Worm (Caenorhabditis elegans): ENCODE measurements around the gene cdgs-1.

cdgs-1 gene

DNA sequence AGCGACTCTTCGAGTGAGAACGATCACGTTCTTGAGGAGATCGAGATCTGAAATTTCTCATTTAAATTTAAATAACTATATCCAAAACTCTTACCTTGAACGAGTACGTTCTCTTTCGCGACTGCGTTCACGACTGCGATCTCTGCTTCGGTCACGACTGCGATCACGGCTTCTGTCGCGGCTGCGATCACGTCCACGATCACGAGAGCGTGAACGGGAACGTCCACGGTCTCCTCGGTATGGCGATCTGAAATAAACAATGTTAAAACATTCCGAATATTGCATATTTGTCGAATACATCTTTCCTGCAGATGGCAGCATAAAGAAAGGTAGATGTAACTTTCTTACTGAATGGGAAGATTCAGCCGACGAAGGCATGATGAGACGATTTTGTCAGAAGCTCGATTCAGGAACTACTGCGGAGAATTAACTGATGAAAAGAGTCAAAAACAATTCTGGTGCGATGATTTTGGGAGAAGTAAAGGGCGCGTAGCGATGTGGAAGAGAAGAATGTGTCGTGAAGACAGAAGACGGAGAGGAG is 25.3 kb downstream of the cdgs-1 start:
- TF ChIP-seq elt-2 (tag; optimal IDR thresholded peaks at IDR 0.05) (no peak), sdc-2 (tag; optimal IDR thresholded peaks at IDR 0.05) (no peak), fkh-10 (GFP tag; optimal IDR thresholded peaks at IDR 0.05) (no peak), hlh-6 (tag; optimal IDR thresholded peaks at IDR 0.05) (peak; percentile 10)

DNA sequence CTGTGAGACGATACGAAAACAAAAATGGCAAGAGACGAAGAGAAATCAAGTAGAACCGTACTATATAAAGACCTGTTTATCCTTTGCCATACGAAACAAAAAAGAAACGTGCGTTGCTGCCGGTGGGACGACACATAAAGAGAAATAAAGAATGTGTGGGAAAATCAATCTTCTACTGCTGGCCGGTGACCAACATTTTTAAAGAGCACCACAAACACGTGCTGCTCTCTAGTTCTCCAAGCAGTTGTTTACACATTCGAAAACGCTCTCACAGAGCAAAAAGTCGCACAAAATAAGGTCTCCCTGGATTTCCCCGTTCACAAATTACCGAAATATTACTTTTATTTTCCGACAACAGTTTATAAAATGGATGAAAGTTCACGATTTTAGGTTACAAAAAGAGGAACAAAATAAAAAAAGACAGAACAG is 26.0 kb downstream of the cdgs-1 start, which contains the start of gene imp-3:
Gene imp-3 (minus strand): TSS at position 93 of the 429 bp plus-strand sequence.
- no peak for TF ChIP-seq tbx-2 (tag; optimal IDR thresholded peaks at IDR 0.05)
- peak; percentile 12 for TF ChIP-seq hlh-30 (tag; optimal IDR thresholded peaks at IDR 0.05; ENCODE audit: insufficient read depth)
- no peak for TF ChIP-seq ets-4 (tag; optimal IDR thresholded peaks at IDR 0.05)
- TF ChIP-seq odd-2 (tag; optimal IDR thresholded peaks at IDR 0.05) = no peak
- TF ChIP-seq lin-11 (tag; optimal IDR thresholded peaks at IDR 0.05) = peak; percentile 5
- TF ChIP-seq ceh-48 (tag; optimal IDR thresholded peaks at IDR 0.05) = peak; percentile 22
- no peak for TF ChIP-seq C08G9.2 (tag; optimal IDR thresholded peaks at IDR 0.05)
- peak; percentile 54 for TF ChIP-seq ama-1 (optimal IDR thresholded peaks at IDR 0.05)
- TF ChIP-seq unc-86 (tag; optimal IDR thresholded peaks at IDR 0.05) = no peak
- peak; percentile 1 for TF ChIP-seq ceh-34 (tag; optimal IDR thresholded peaks at IDR 0.05)

DNA sequence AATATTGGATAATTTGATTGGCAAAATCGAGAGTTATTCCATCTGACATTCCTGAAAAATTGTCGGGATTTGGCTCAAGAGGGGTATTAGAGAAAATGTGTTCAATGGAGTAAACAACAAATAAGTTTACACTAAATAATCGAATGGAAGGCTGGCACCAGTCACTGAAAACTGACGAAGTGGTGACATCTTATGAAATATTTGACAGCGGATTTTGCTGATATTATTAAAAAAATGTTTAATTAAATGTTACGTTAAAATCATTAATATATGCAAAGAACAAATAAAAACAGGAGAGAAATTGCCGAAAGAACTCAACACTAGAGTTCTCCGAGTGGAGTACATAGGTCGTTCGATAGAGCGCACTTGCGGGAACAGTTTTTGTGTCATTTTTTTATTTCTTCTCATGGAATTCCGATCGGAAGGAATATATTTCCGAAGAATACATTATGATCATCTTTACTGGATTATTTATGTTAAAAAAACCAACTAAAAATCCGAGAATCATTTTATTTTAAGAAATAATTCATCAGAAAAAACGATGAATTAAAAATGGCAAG is 29.9 kb downstream of the cdgs-1 start, which contains the start of gene tag-322:
Gene tag-322 (minus strand): TSS at position 51 of the 560 bp plus-strand sequence.
- TF ChIP-seq unc-55 (GFP tag; optimal IDR thresholded peaks at IDR 0.05) (peak; percentile 1), K09A11.1 (tag; optimal IDR thresholded peaks at IDR 0.05; ENCODE audit: insufficient read depth) (no peak), nfya-1 (tag; optimal IDR thresholded peaks at IDR 0.05) (peak; percentile 31), elt-4 (tag; optimal IDR thresholded peaks at IDR 0.05) (no peak), pros-1 (tag; optimal IDR thresholded peaks at IDR 0.05) (no peak), hlh-15 (tag; optimal IDR thresholded peaks at IDR 0.05) (no peak), ceh-2 (tag; optimal IDR thresholded peaks at IDR 0.05) (no peak), pax-1 (tag; optimal IDR thresholded peaks at IDR 0.05) (no peak)

DNA sequence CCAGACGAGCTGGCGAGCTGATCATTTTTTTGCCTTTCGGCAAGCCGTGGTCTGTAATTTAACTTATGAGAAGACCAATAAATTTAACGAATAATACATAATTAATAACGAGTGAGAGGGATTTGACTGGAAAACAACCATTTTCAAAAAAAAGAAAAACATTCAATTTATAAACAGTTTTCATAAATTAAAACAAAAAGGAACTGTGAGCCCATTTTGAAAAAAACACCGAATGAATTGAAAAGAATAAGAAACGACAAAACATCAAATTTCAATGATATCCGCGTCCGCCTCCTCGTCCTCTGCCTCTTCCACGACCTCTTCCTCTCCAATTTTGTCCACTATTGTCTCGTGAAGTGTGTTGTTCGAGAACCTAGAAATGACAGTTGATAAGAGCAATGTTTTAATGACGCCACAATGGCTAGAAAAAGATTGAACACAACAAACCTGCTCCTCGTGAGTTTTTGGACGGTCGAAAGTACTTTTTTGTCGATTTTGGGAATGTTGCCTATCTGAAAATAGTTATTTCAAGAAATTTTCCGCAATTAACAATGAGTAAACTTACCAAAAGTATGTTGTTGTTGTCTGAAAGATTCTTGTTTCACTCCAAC is 31.6 kb downstream of the cdgs-1 start, which contains the start of gene tag-321:
Gene tag-321 (minus strand): TSS at position 51 of the 611 bp plus-strand sequence.
- TF ChIP-seq unc-86 (tag; optimal IDR thresholded peaks at IDR 0.05) (no peak), C38D4.7 (GFP tag; optimal IDR thresholded peaks at IDR 0.05) (no peak), hlh-15 (tag; optimal IDR thresholded peaks at IDR 0.05) (no peak), unc-55 (GFP tag; optimal IDR thresholded peaks at IDR 0.05) (no peak), dve-1 (tag; optimal IDR thresholded peaks at IDR 0.05) (no peak), syd-9 (tag; optimal IDR thresholded peaks at IDR 0.05) (no peak), ahr-1 (tag; optimal IDR thresholded peaks at IDR 0.05) (no peak), lim-6 (tag; optimal IDR thresholded peaks at IDR 0.05) (no peak), nfya-1 (tag; optimal IDR thresholded peaks at IDR 0.05) (no peak), ceh-34 (tag; optimal IDR thresholded peaks at IDR 0.05) (no peak), sdc-2 (tag; optimal IDR thresholded peaks at IDR 0.05) (no peak), ttx-3 (tag; optimal IDR thresholded peaks at IDR 0.05) (no peak)

DNA sequence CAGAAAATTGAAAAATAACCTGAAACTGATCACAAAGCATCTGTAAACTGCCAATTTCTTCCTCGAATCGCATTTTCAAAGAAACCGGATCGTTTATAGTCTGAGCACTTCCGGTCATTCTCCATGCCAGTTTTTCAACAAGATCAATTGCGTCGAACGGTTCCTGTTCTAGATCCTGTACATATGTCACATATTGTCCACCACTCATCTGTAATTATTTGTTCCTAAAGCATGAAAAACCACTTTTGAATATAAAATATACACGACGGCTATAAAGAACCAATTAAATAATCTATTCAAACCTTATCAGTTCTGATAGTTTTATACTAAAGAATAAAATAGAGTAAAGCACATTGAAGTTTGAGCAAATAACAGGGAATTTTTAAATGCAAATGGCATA is 33.2 kb downstream of the cdgs-1 start, which contains the start of gene sec-10:
Gene sec-10 (minus strand): TSS at position 208 of the 400 bp plus-strand sequence.
- TF ChIP-seq ztf-16 (tag; optimal IDR thresholded peaks at IDR 0.05) (no peak), ceh-18 (tag; optimal IDR thresholded peaks at IDR 0.05) (no peak), syd-9 (tag; optimal IDR thresholded peaks at IDR 0.05) (no peak), hlh-15 (tag; optimal IDR thresholded peaks at IDR 0.05) (no peak), ceh-45 (GFP tag; IDR thresholded peaks at IDR 0.05) (no peak), ref-2 (tag; optimal IDR thresholded peaks at IDR 0.05) (no peak), ceh-22 (tag; optimal IDR thresholded peaks at IDR 0.05) (no peak), odd-2 (tag; optimal IDR thresholded peaks at IDR 0.05) (no peak)

Data from whole organism, late embryonic.